Worm (Caenorhabditis elegans): ENCODE measurements around the gene cpn-2.

DNA sequence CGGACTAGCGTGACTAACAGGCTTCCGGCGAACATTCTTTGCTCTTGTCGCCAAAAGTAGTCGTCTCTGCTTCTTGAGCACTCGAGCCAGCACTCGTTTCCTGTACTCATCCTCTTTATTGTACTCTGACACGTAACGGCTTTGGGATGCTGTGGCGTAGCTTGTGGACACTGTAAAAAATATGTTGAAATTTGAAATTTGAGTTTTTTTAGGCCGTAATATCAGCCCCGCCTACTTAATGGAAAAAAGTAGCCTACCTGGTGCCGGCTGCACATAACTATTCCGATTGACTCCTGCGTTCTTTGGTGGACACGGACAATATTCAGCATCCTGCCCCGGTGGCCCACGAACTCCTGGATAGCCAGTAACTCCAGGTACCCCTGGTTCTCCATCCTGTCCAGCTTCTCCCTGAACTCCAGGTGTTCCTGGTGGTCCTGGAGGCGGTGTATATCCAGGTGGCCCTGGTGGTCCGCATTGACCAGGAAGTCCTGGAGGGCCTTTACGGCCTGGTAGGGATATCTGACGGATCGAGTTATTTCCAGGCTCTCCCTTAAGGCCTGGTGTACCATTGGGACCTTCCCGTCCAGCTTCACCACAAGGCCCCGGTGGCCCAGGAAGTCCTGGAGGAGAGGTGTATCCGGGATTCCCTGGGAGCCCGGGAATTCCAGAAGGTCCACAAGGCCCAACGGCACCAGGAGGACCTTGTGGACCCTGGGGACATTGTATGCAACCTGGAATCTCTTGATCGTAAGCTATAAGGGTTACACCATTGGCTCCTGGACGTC is 33.5 kb upstream of the cpn-2 start:
- TF ChIP-seq flt-1 (GFP tag; IDR thresholded peaks at IDR 0.05) (no peak), ref-1 (GFP tag; conservative IDR thresholded peaks at IDR 0.05) (no peak), ztf-29 (GFP tag; IDR thresholded peaks at IDR 0.05) (no peak), cog-1 (tag; optimal IDR thresholded peaks at IDR 0.05) (no peak), tab-1 (GFP tag; IDR thresholded peaks at IDR 0.05) (no peak), klf-2 (GFP tag; conservative IDR thresholded peaks at IDR 0.05) (no peak)

Data from whole organism, midembryonic.